Fruit fly (Drosophila melanogaster): Measurements from ENCODE around the gene p-cup.

The p-cup gene

dm6 chrX:17448674-17449073, at the start of gene p-cup:
Gene p-cup, minus strand, starts transcription at chrX:17448774.
- no peak for TF ChIP-seq usp (GFP tag; optimal IDR thresholded peaks at IDR 0.05)
- TF ChIP-seq GATAd (GFP tag; optimal IDR thresholded peaks at IDR 0.05): no peak
- no peak for TF ChIP-seq HLH106 (tag; optimal IDR thresholded peaks at IDR 0.05)
- no peak for TF ChIP-seq h (GFP tag; optimal IDR thresholded peaks at IDR 0.05)
- TF ChIP-seq fru (GFP tag; optimal IDR thresholded peaks at IDR 0.05): no peak
- no peak for TF ChIP-seq Abd-B (GFP tag; optimal IDR thresholded peaks at IDR 0.05)
- no peak for TF ChIP-seq sv (GFP tag; optimal IDR thresholded peaks at IDR 0.05)
- TF ChIP-seq pan (optimal IDR thresholded peaks at IDR 0.05): no peak
- no peak for TF ChIP-seq Dfd (GFP tag; optimal IDR thresholded peaks at IDR 0.05)

- TF ChIP-seq foxo (GFP tag; optimal IDR thresholded peaks at IDR 0.05) (peak in 1 of 2 experiments; percentile 3), usp (GFP tag; optimal IDR thresholded peaks at IDR 0.05) (no peak)
Measured at dm6 chrX:17495244-17495798, 46.7 kb upstream of the p-cup start.

dm6 chrX:17493635-17494296, 45.2 kb upstream of the p-cup start:
- TF ChIP-seq sv (GFP tag; optimal IDR thresholded peaks at IDR 0.05) (no peak), dmrt93B (GFP tag; optimal IDR thresholded peaks at IDR 0.05) (peak; percentile 15), foxo (GFP tag; optimal IDR thresholded peaks at IDR 0.05) (peak in 1 of 2 experiments; percentile 9), HLH106 (tag; optimal IDR thresholded peaks at IDR 0.05) (peak; percentile 45), Sp1 (GFP tag; optimal IDR thresholded peaks at IDR 0.05) (peak; percentile 5), dl (GFP tag; optimal IDR thresholded peaks at IDR 0.05; ENCODE audit: insufficient read depth in 1 of 2, partially characterized antibody in 2 of 2) (no peak)

dm6 chrX:17491184-17491583, 42.6 kb upstream of the p-cup start:
- TF ChIP-seq HLH106 (tag; optimal IDR thresholded peaks at IDR 0.05): peak; percentile 96
- peak; percentile 89 for TF ChIP-seq CG9705 (GFP tag; optimal IDR thresholded peaks at IDR 0.05)
- TF ChIP-seq Sp1 (GFP tag; optimal IDR thresholded peaks at IDR 0.05): peak; percentile 95
- TF ChIP-seq jim (GFP tag; optimal IDR thresholded peaks at IDR 0.05): no peak
- TF ChIP-seq Abd-B (GFP tag; optimal IDR thresholded peaks at IDR 0.05): no peak
- no peak for TF ChIP-seq N (GFP tag; optimal IDR thresholded peaks at IDR 0.05)
- peak; percentile 97 for TF ChIP-seq ey (GFP tag; optimal IDR thresholded peaks at IDR 0.05)
- TF ChIP-seq tai (GFP tag; optimal IDR thresholded peaks at IDR 0.05): peak; percentile 94
- peak; percentile 94 for TF ChIP-seq psq (GFP tag; optimal IDR thresholded peaks at IDR 0.05)
- TF ChIP-seq Vsx2 (GFP tag; optimal IDR thresholded peaks at IDR 0.05; ENCODE audit: partially characterized antibody): no peak
- TF ChIP-seq pan (optimal IDR thresholded peaks at IDR 0.05): no peak
- TF ChIP-seq Dif (GFP tag; optimal IDR thresholded peaks at IDR 0.05; ENCODE audit: partially characterized antibody): no peak
- TF ChIP-seq Jra (GFP tag; optimal IDR thresholded peaks at IDR 0.05): peak; percentile 91
- TF ChIP-seq foxo (GFP tag; optimal IDR thresholded peaks at IDR 0.05): peak; percentile 77 to 97
- peak; percentile 73 for TF ChIP-seq Mio (GFP tag; optimal IDR thresholded peaks at IDR 0.05)
- peak; percentile 78 for TF ChIP-seq GATAd (GFP tag; optimal IDR thresholded peaks at IDR 0.05)
- peak; percentile 92 for TF ChIP-seq dmrt93B (GFP tag; optimal IDR thresholded peaks at IDR 0.05)
- TF ChIP-seq rgr (GFP tag; optimal IDR thresholded peaks at IDR 0.05): peak; percentile 97
- TF ChIP-seq br (GFP tag; optimal IDR thresholded peaks at IDR 0.05): peak; percentile 96
- peak; percentile 96 for TF ChIP-seq h (GFP tag; optimal IDR thresholded peaks at IDR 0.05)
- TF ChIP-seq brk (GFP tag; optimal IDR thresholded peaks at IDR 0.05): peak; percentile 90
- TF ChIP-seq CG32264 (GFP tag; optimal IDR thresholded peaks at IDR 0.05): peak; percentile 94
- no peak for TF ChIP-seq dl (GFP tag; optimal IDR thresholded peaks at IDR 0.05; ENCODE audit: insufficient read depth in 1 of 2, partially characterized antibody in 2 of 2)
- no peak for TF ChIP-seq Myc (optimal IDR thresholded peaks at IDR 0.05)
- TF ChIP-seq Hr78 (GFP tag; optimal IDR thresholded peaks at IDR 0.05): no peak
- no peak for TF ChIP-seq lola (GFP tag; optimal IDR thresholded peaks at IDR 0.05)
- peak; percentile 95 for TF ChIP-seq woc (GFP tag; optimal IDR thresholded peaks at IDR 0.05)
- peak; percentile 89 for TF ChIP-seq CrebA (GFP tag; optimal IDR thresholded peaks at IDR 0.05; ENCODE audit: borderline replicate concordance)
- peak; percentile 97 for TF ChIP-seq sage (GFP tag; optimal IDR thresholded peaks at IDR 0.05)
- TF ChIP-seq OdsH (GFP tag; optimal IDR thresholded peaks at IDR 0.05): peak; percentile 94
- no peak for TF ChIP-seq Dfd (GFP tag; optimal IDR thresholded peaks at IDR 0.05)
- peak; percentile 98 for TF ChIP-seq Hnf4 (GFP tag; optimal IDR thresholded peaks at IDR 0.05)
- TF ChIP-seq usp (GFP tag; optimal IDR thresholded peaks at IDR 0.05): no peak
- TF ChIP-seq dsf (GFP tag; optimal IDR thresholded peaks at IDR 0.05; ENCODE audit: borderline replicate concordance): peak; percentile 86
- TF ChIP-seq sv (GFP tag; optimal IDR thresholded peaks at IDR 0.05): no peak
- TF ChIP-seq Hr83 (GFP tag; optimal IDR thresholded peaks at IDR 0.05; ENCODE audit: poor library complexity, severe bottlenecking): peak; percentile 77
- peak; percentile 96 for TF ChIP-seq fru (GFP tag; optimal IDR thresholded peaks at IDR 0.05)
- TF ChIP-seq Rel (GFP tag; optimal IDR thresholded peaks at IDR 0.05): peak; percentile 86
- peak; percentile 80 for TF ChIP-seq Rel (tag; optimal IDR thresholded peaks at IDR 0.05)
